Worm (Caenorhabditis elegans) whole organism, early embryonic: ENCODE measurements around the gene srw-71.

Experiments
- B0310.2 ChIP-seq: sonication (generic microtip); optimal IDR thresholded peaks from 2 replicates; lab custom pipeline; 2016; ENCODE audit warnings: mild to moderate bottlenecking, missing genetic modification characterization, missing compliant biosample characterization
- F13C5.2 ChIP-seq: sonication (generic microtip); optimal IDR thresholded peaks from 2 replicates; lab custom pipeline; 2017; ENCODE audit warnings: mild to moderate bottlenecking, missing genetic modification characterization, inconsistent platforms, missing compliant biosample characterization
- aly-1 ChIP-seq: sonication (generic microtip); optimal IDR thresholded peaks from 2 replicates; lab custom pipeline; 2016; ENCODE audit warnings: missing genetic modification characterization, missing compliant biosample characterization
- ama-1 ChIP-seq: fragments of 150-350 bp; optimal IDR thresholded peaks from 2 replicates; lab custom pipeline; 2014
- ceh-13 ChIP-seq: fragments of 200-800 bp; sonication (Bioruptor generic); optimal IDR thresholded peaks from 2 replicates; lab custom pipeline; 2018; ENCODE audit warnings: mild to moderate bottlenecking, missing genetic modification characterization, missing compliant biosample characterization
- ceh-36 ChIP-seq: sonication (generic microtip); optimal IDR thresholded peaks from 2 replicates; lab custom pipeline; 2016; ENCODE audit warnings: missing genetic modification characterization, inconsistent platforms, missing compliant biosample characterization
- ets-7 ChIP-seq: sonication (generic microtip); optimal IDR thresholded peaks from 2 replicates; lab custom pipeline; 2016; ENCODE audit warnings: missing genotype, missing genetic modification characterization, missing compliant biosample characterization
- flt-1 ChIP-seq: fragments of 200-800 bp; sonication (Bioruptor generic); IDR thresholded peaks from 2 replicates; pipeline ENCODE4 v1.3.6; 2022; ENCODE audit warnings: missing genetic modification characterization, missing compliant biosample characterization
- hmbx-1 ChIP-seq: sonication (generic microtip); optimal IDR thresholded peaks from 2 replicates; lab custom pipeline; 2016; ENCODE audit warnings: mild to moderate bottlenecking, missing genetic modification characterization, missing compliant biosample characterization
- hmg-4 ChIP-seq: fragments of 200-800 bp; sonication (Bioruptor generic); optimal IDR thresholded peaks from 2 replicates; lab custom pipeline; 2018; ENCODE audit warnings: mild to moderate bottlenecking, missing genetic modification characterization, missing compliant biosample characterization
- hnd-1 ChIP-seq: sonication (generic microtip); optimal IDR thresholded peaks from 2 replicates; lab custom pipeline; 2016; ENCODE audit warnings: missing genetic modification characterization, missing compliant biosample characterization
- pes-1 ChIP-seq: fragments of 200-800 bp; sonication (Bioruptor generic); IDR thresholded peaks from 2 replicates; pipeline ENCODE4 v1.3.6; 2022; ENCODE audit warnings: missing genetic modification reagents, missing genetic modification characterization, missing compliant biosample characterization
- scrt-1 ChIP-seq: fragments of 200-800 bp; sonication (Bioruptor generic); IDR thresholded peaks from 2 replicates; pipeline ENCODE4 v1.3.6; 2022; ENCODE audit warnings: missing genetic modification characterization, missing compliant biosample characterization
- sea-1 ChIP-seq: fragments of 200-800 bp; sonication (Bioruptor generic); conservative IDR thresholded peaks from 2 replicates; pipeline ENCODE4 v1.3.6; 2022; ENCODE audit warnings: missing genetic modification characterization, missing compliant biosample characterization
- tbx-11 ChIP-seq: fragments of 200-800 bp; sonication (Bioruptor generic); IDR thresholded peaks from 2 replicates; pipeline ENCODE4 v1.3.6; 2022; ENCODE audit warnings: missing genetic modification characterization, missing compliant biosample characterization
- tbx-37 ChIP-seq: fragments of 200-800 bp; sonication (Bioruptor generic); conservative IDR thresholded peaks from 2 replicates; pipeline ENCODE4 v1.3.6; 2022; ENCODE audit warnings: missing genetic modification reagents, missing genetic modification characterization, missing compliant biosample characterization
- tra-4 ChIP-seq: sonication (generic microtip); optimal IDR thresholded peaks from 2 replicates; lab custom pipeline; 2017; ENCODE audit warnings: missing genetic modification characterization, missing compliant biosample characterization

The srw-71 gene

DNA sequence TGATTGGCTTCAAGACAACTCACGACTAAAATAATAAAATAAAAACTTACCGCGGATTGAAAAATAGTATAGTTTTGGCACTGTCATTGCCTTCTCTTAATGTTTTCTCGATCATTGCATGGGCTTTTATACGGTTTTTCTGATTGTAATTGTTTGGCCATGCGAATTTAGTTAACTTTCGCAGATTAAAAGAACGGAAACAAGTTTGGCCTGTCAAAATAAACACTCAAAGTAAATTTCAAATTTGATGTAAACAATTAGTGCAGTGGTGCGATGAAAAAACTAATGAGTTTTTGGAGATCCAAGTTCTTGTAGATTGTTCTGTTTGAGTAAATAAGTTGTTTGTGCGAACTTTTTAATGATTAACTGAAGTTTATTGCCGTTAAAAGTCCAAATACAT, 31.7 kb downstream of the srw-71 start, which contains the start of gene gst-41:
TSS of gene gst-41 (minus strand) at position 101 of the 400 bp plus-strand sequence.
- TF ChIP-seq tra-4 (tag; lab: Kevin White, UChicago), result no peak
- TF ChIP-seq hmbx-1, result no peak
- TF ChIP-seq tbx-37, result no peak
- no peak for TF ChIP-seq aly-1 (tag; lab: Kevin White, UChicago)
- no peak for TF ChIP-seq scrt-1 (GFP tag; lab: Robert Waterston, UW)
- TF ChIP-seq hmg-4, result no peak
- TF ChIP-seq ceh-13 (GFP tag; lab: Kevin White, UChicago), result no peak
- no peak for TF ChIP-seq hnd-1 (tag; lab: Kevin White, UChicago)
- TF ChIP-seq B0310.2 (tag; lab: Kevin White, UChicago), result no peak
- TF ChIP-seq sea-1 (GFP tag; lab: Robert Waterston, UW), result no peak
- TF ChIP-seq flt-1 (GFP tag; lab: Robert Waterston, UW), result no peak
- no peak for TF ChIP-seq tbx-11 (GFP tag; lab: Robert Waterston, UW)
- TF ChIP-seq pes-1, result no peak
- no peak for TF ChIP-seq F13C5.2 (tag; lab: Kevin White, UChicago)
- no peak for TF ChIP-seq ama-1 (lab: Kevin White, UChicago)
- TF ChIP-seq ets-7 (tag; lab: Kevin White, UChicago), result no peak
- TF ChIP-seq ceh-36, result no peak

DNA sequence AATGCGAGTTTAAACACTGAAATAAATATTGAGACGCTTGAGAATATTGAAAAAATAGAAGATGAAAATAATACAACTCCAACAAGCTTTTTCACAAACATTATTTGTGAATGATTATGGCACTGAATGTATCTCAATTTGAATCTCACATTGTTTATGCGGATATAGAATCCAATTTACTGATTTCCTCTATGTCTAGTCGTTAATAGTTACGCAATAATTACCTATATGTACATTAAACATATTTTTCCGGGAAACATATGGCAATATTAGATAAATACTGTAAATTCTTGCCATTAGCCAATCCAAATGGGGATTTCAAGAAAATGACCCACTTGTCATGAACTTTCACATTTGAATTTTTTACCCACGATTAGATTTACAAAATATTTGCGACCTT, 35.6 kb downstream of the srw-71 start, which contains the start of gene srx-9:
TSS of gene srx-9 (minus strand) at position 101 of the 400 bp plus-strand sequence.
- TF ChIP-seq tbx-11 (GFP tag; lab: Robert Waterston, UW) (no peak), ceh-13 (GFP tag; lab: Kevin White, UChicago) (no peak), scrt-1 (GFP tag; lab: Robert Waterston, UW) (no peak), hmg-4 (no peak), sea-1 (GFP tag; lab: Robert Waterston, UW) (no peak), hnd-1 (tag; lab: Kevin White, UChicago) (no peak), tbx-37 (no peak), hmbx-1 (no peak), ceh-36 (no peak), flt-1 (GFP tag; lab: Robert Waterston, UW) (no peak), ets-7 (tag; lab: Kevin White, UChicago) (no peak), aly-1 (tag; lab: Kevin White, UChicago) (no peak), pes-1 (no peak), ama-1 (lab: Kevin White, UChicago) (no peak), tra-4 (tag; lab: Kevin White, UChicago) (no peak), F13C5.2 (tag; lab: Kevin White, UChicago) (no peak)

DNA sequence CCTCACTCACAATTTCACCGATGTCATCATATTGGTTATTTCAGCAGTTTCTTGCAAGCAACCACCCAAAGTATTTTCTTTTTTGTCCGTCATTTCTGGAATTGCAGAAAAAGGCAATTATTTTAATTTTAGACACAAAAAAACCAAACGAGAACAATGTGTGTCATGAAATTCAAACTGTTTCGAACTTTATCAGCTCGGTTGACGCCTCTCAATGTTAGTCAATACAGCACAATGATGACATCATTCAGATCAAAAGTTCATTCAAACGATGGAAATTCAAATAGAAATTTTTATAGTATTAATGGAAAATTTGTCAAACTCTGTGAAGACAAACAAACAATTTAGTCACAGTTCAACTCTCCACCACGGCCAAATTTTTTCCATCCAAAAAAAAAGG, 39.0 kb downstream of the srw-71 start, which contains the start of gene fbxa-105:
TSS of gene fbxa-105 (minus strand) at position 97 of the 400 bp plus-strand sequence.
- no peak for TF ChIP-seq hmbx-1

DNA sequence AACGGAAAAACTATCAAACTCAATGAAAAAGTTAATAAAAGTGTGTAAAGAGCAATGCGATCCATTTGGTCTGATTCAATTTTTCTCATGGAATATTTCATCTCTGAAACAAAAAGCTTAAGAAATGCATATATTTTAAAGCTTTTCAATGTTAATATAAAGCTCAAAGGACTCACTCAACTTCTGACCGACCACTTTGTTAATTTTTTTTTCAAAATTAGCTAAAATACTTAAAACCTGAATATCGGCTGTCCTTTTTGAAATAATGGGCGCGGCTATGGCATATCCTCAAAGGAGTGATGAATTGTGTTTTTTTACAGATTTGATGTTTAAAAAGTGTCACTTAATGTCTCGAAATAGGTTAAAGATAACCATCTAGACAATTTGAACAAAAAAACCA, 41.1 kb downstream of the srw-71 start, which contains the start of gene C02H6.1:
TSS of gene C02H6.1 (minus strand) at position 101 of the 400 bp plus-strand sequence.
- TF ChIP-seq sea-1 (GFP tag; lab: Robert Waterston, UW) (no peak), ama-1 (lab: Kevin White, UChicago) (no peak), aly-1 (tag; lab: Kevin White, UChicago) (no peak), tbx-11 (GFP tag; lab: Robert Waterston, UW) (no peak), flt-1 (GFP tag; lab: Robert Waterston, UW) (no peak), tra-4 (tag; lab: Kevin White, UChicago) (no peak), F13C5.2 (tag; lab: Kevin White, UChicago) (no peak), B0310.2 (tag; lab: Kevin White, UChicago) (no peak), ceh-13 (GFP tag; lab: Kevin White, UChicago) (no peak), ceh-36 (no peak), pes-1 (no peak), hnd-1 (tag; lab: Kevin White, UChicago) (no peak), hmbx-1 (no peak)

DNA sequence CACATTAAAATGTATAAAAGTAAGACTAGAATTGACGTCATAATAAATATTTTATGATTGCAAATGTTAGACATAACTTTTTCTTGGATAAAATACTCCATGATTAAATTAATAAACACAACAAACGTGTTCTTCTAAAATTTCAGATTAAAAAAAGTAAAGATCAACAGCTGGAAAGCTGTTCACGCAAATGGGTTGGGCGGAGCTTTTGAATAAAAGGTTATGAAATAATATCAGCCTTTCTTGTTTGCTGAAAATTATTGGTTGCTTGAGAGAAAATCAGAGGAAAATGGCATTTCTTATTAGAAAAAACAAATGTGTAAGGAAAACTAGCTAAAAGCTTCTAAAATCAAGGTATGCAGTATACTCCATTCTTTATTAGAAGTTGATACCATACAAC, 43.2 kb downstream of the srw-71 start, which contains the start of gene C02H6.3:
TSS of gene C02H6.3 (minus strand) at position 101 of the 400 bp plus-strand sequence.
- TF ChIP-seq ama-1 (lab: Kevin White, UChicago) (no peak), hmbx-1 (no peak), ceh-13 (GFP tag; lab: Kevin White, UChicago) (no peak), pes-1 (no peak), flt-1 (GFP tag; lab: Robert Waterston, UW) (no peak), tbx-37 (no peak), scrt-1 (GFP tag; lab: Robert Waterston, UW) (no peak), aly-1 (tag; lab: Kevin White, UChicago) (no peak), ceh-36 (no peak), F13C5.2 (tag; lab: Kevin White, UChicago) (no peak), hnd-1 (tag; lab: Kevin White, UChicago) (no peak), sea-1 (GFP tag; lab: Robert Waterston, UW) (no peak), hmg-4 (no peak), tbx-11 (GFP tag; lab: Robert Waterston, UW) (no peak), ets-7 (tag; lab: Kevin White, UChicago) (no peak), B0310.2 (tag; lab: Kevin White, UChicago) (no peak), tra-4 (tag; lab: Kevin White, UChicago) (no peak)

DNA sequence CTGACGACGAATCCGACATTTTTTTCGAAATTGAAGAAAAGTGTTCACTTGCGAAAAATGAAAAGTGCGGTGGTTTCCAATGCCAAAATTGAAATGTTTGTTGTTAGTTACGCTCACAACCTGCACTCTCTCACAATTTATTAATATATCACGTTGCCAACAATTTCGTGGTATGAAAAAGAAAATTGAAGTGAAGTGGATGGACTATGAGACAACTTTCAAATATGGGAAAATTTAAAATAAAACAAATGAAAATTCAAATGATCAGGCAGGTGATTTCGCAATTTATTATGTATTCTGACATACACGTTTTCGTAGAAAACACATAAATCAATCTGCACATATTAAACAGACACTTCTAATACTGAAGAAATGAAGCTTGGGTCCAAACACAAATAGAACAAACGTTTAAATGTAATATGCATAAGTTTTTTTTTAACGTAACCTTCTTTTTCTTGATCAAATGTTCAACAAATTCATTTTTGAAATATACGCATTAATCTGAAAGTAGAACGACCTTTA, 44.8 kb downstream of the srw-71 start, which contains the start of gene srp-6:
TSS of gene srp-6 (minus strand) at position 51 of the 522 bp plus-strand sequence.
- TF ChIP-seq tbx-37 (no peak), hmg-4 (no peak), ceh-13 (GFP tag; lab: Kevin White, UChicago) (no peak), tbx-11 (GFP tag; lab: Robert Waterston, UW) (no peak), F13C5.2 (tag; lab: Kevin White, UChicago) (no peak), pes-1 (no peak)

DNA sequence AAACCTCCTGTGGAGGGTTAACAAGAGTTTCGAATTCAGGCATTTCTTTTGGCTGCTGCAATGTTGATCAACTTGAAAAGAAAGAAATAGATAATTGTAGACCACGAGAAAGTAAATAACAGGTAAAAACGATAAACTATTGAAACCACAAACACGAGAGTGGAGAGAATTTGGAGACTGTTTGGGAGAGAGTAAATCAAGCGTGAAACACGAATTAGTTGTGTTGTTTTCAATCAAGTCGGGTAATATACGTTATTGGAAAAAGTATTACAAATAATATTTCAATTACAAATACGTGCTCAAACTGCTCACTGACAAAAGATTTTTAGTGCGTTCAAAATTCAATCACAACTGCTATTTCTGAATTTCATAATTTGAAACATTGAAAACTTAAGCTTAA, 49.9 kb downstream of the srw-71 start, which contains the start of gene C03G6.17:
TSS of gene C03G6.17 (minus strand) at position 101 of the 400 bp plus-strand sequence.
- TF ChIP-seq aly-1 (tag; lab: Kevin White, UChicago) (no peak), hnd-1 (tag; lab: Kevin White, UChicago) (no peak), F13C5.2 (tag; lab: Kevin White, UChicago) (no peak), sea-1 (GFP tag; lab: Robert Waterston, UW) (no peak), scrt-1 (GFP tag; lab: Robert Waterston, UW) (no peak), tbx-37 (no peak), ceh-36 (no peak), tra-4 (tag; lab: Kevin White, UChicago) (no peak), hmbx-1 (no peak), ets-7 (tag; lab: Kevin White, UChicago) (no peak), B0310.2 (tag; lab: Kevin White, UChicago) (no peak), ceh-13 (GFP tag; lab: Kevin White, UChicago) (no peak), flt-1 (GFP tag; lab: Robert Waterston, UW) (no peak), ama-1 (lab: Kevin White, UChicago) (no peak), pes-1 (no peak), tbx-11 (GFP tag; lab: Robert Waterston, UW) (no peak), hmg-4 (no peak)
